Worm (Caenorhabditis elegans) whole organism, L3 larva: ENCODE data around the gene C06C6.8.

Experiments
- ceh-16 ChIP-seq: sonication (generic microtip); optimal IDR thresholded peaks from 2 replicates; lab custom pipeline; 2017; ENCODE audit warnings: missing biosample characterization, missing genetic modification characterization
- fkh-10 ChIP-seq: sonication (generic microtip); optimal IDR thresholded peaks from 2 replicates; lab custom pipeline; 2017; ENCODE audit warnings: missing biosample characterization, missing genetic modification reagents, missing genetic modification characterization
- lin-15B ChIP-seq: fragments of 150-350 bp; optimal IDR thresholded peaks from 2 replicates; lab custom pipeline; 2014; ENCODE audit warnings: missing biosample characterization, missing genetic modification characterization
- lsy-12 ChIP-seq: sonication (generic microtip); optimal IDR thresholded peaks from 2 replicates; lab custom pipeline; 2016; ENCODE audit warnings: mild to moderate bottlenecking, missing genetic modification characterization, missing compliant biosample characterization
- nfya-1 ChIP-seq: sonication (generic microtip); optimal IDR thresholded peaks from 2 replicates; lab custom pipeline; 2017; ENCODE audit warnings: missing genetic modification characterization, mild to moderate bottlenecking, missing compliant biosample characterization, antibody characterized with exemption, moderate library complexity; ENCODE audit not compliant: insufficient read depth
- nhr-67 ChIP-seq: fragments of 150-350 bp; optimal IDR thresholded peaks from 2 replicates; lab custom pipeline; 2014; ENCODE audit warnings: missing biosample characterization, missing genetic modification characterization
- nhr-77 ChIP-seq: fragments of 150-350 bp; optimal IDR thresholded peaks from 2 replicates; lab custom pipeline; 2014; ENCODE audit warnings: missing biosample characterization, missing genetic modification characterization
- sea-2 ChIP-seq: fragments of 150-350 bp; sonication (generic microtip); optimal IDR thresholded peaks from 4 replicates; lab custom pipeline; 2014; ENCODE audit warnings: missing biosample characterization, missing genetic modification reagents, missing genetic modification characterization
- ztf-11 ChIP-seq: fragments of 150-350 bp; optimal IDR thresholded peaks from 2 replicates; lab custom pipeline; 2014; ENCODE audit warnings: missing biosample characterization, missing genetic modification characterization

DNA sequence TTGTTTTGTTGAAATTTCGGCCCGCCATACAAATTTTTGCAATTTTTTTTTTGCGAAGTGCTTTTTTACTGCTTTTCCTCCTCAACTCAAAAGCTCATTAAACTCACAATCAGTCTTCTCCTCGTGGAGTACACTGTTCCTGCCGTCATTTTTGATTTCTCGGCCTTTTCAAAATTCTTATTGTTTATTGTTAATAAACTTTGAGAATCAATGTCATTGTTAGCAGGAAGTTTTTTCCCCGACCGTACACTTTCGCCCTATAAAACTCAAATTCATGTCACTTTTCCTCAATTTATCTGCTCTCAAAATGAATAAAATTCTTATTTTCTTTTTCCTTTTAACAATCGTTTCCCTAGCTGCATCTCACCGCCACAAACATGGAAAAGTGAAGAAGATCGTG lies 21.1 kb upstream of the C06C6.8 start, which contains the start of gene clec-232:
- no peak for TF ChIP-seq nfya-1 (tag; lab: Kevin White, UChicago)
- TF ChIP-seq nhr-67 (tag; lab: Kevin White, UChicago): no peak
- no peak for TF ChIP-seq fkh-10 (GFP tag; lab: Kevin White, UChicago)
- no peak for TF ChIP-seq lin-15B (tag; lab: Kevin White, UChicago)
- TF ChIP-seq lsy-12 (tag; lab: Kevin White, UChicago): no peak
- no peak for TF ChIP-seq nhr-77 (tag; lab: Kevin White, UChicago)
- TF ChIP-seq ceh-16: no peak
- TF ChIP-seq ztf-11: no peak
- no peak for TF ChIP-seq sea-2
